Fruit fly (Drosophila melanogaster): ENCODE measurements around the gene Alms1b.

Gene Alms1b

dm6 chrX:4609737-4610136 is 21.0 kb downstream of the Alms1b start (continued):
- peak; percentile 37 for TF ChIP-seq CG17359 (tag; optimal IDR thresholded peaks at IDR 0.05)
- TF ChIP-seq CG2678 (tag; optimal IDR thresholded peaks at IDR 0.05) = peak; percentile 30
- TF ChIP-seq Fer3 (tag; optimal IDR thresholded peaks at IDR 0.05) = no peak
- TF ChIP-seq CG2889 (GFP tag; IDR thresholded peaks at IDR 0.05) = no peak
- TF ChIP-seq TFAM (GFP tag; optimal IDR thresholded peaks at IDR 0.05) = no peak
- TF ChIP-seq gsb-n (tag; optimal IDR thresholded peaks at IDR 0.05) = peak; percentile 46
- peak; percentile 46 for TF ChIP-seq ac (GFP tag; optimal IDR thresholded peaks at IDR 0.05)
- no peak for TF ChIP-seq ken (GFP tag; IDR thresholded peaks at IDR 0.05)
- TF ChIP-seq CG33557 (GFP tag; optimal IDR thresholded peaks at IDR 0.05) = peak; percentile 76
- TF ChIP-seq CG1792 (GFP tag; optimal IDR thresholded peaks at IDR 0.05) = peak; percentile 8
- no peak for TF ChIP-seq CG12942 (GFP tag; optimal IDR thresholded peaks at IDR 0.05)
- TF ChIP-seq CG11504 (tag; optimal IDR thresholded peaks at IDR 0.05) = peak; percentile 6
- no peak for TF ChIP-seq Aef1 (GFP tag; IDR thresholded peaks at IDR 0.05)
- TF ChIP-seq CG8089 (GFP tag; optimal IDR thresholded peaks at IDR 0.05) = peak; percentile 2
- TF ChIP-seq Lhr (GFP tag; optimal IDR thresholded peaks at IDR 0.05) = peak; percentile 37
- TF ChIP-seq so (GFP tag; IDR thresholded peaks at IDR 0.05) = 0 out of 3 replicates have a peak, but pooled peaks have one; percentile 19
- TF ChIP-seq chn (GFP tag; optimal IDR thresholded peaks at IDR 0.05) = no peak
- no peak for TF ChIP-seq Hr3 (GFP tag; optimal IDR thresholded peaks at IDR 0.05)
- peak; percentile 21 for TF ChIP-seq CG18262 (tag; optimal IDR thresholded peaks at IDR 0.05)
- no peak for TF ChIP-seq Stat92E (GFP tag; optimal IDR thresholded peaks at IDR 0.05)
- TF ChIP-seq CG10209 (GFP tag; optimal IDR thresholded peaks at IDR 0.05) = peak; percentile 14
- peak; percentile 63 for TF ChIP-seq CG15696 (tag; optimal IDR thresholded peaks at IDR 0.05)
- 0 out of 2 replicates have a peak, but pooled peaks have one; percentile 9 for TF ChIP-seq vvl (GFP tag; IDR thresholded peaks at IDR 0.05)
- no peak for TF ChIP-seq CG10565 (GFP tag; optimal IDR thresholded peaks at IDR 0.05)
- TF ChIP-seq fd64A (GFP tag; optimal IDR thresholded peaks at IDR 0.05) = peak; percentile 64
- no peak for TF ChIP-seq Usf (GFP tag; optimal IDR thresholded peaks at IDR 0.05)
- TF ChIP-seq CG13424 (tag; optimal IDR thresholded peaks at IDR 0.05) = peak; percentile 34
- TF ChIP-seq CG13287 (GFP tag; IDR thresholded peaks at IDR 0.05; ENCODE audit: partially characterized antibody) = no peak
- peak; percentile 38 for TF ChIP-seq CrebB (tag; optimal IDR thresholded peaks at IDR 0.05)
- no peak for TF ChIP-seq cwo (GFP tag; optimal IDR thresholded peaks at IDR 0.05)
- peak; percentile 54 for TF ChIP-seq twi (tag; optimal IDR thresholded peaks at IDR 0.05)
- no peak for TF ChIP-seq pzg (GFP tag; optimal IDR thresholded peaks at IDR 0.05)
- TF ChIP-seq jing (GFP tag; optimal IDR thresholded peaks at IDR 0.05) = no peak
- TF ChIP-seq CG2202 (tag; optimal IDR thresholded peaks at IDR 0.05) = peak; percentile 56
- TF ChIP-seq odd (GFP tag; optimal IDR thresholded peaks at IDR 0.05) = peak; percentile 3
- no peak for TF ChIP-seq wor (GFP tag; IDR thresholded peaks at IDR 0.05)
- TF ChIP-seq CG14710 (tag; optimal IDR thresholded peaks at IDR 0.05) = peak; percentile 44
- TF ChIP-seq Mes4 (GFP tag; optimal IDR thresholded peaks at IDR 0.05) = peak; percentile 24
- TF ChIP-seq CG31365 (tag; optimal IDR thresholded peaks at IDR 0.05) = peak; percentile 5
- TF ChIP-seq wek (GFP tag; optimal IDR thresholded peaks at IDR 0.05) = peak; percentile 51
- TF ChIP-seq CG9797 (GFP tag; optimal IDR thresholded peaks at IDR 0.05) = no peak
- TF ChIP-seq CG17568 (GFP tag; optimal IDR thresholded peaks at IDR 0.05) = peak; percentile 13
- TF ChIP-seq Sry-δ (GFP tag; optimal IDR thresholded peaks at IDR 0.05) = no peak
- TF ChIP-seq CG32772 (GFP tag; IDR thresholded peaks at IDR 0.05) = no peak
- peak; percentile 31 for TF ChIP-seq CG8359 (GFP tag; optimal IDR thresholded peaks at IDR 0.05; ENCODE audit: borderline replicate concordance)
- no peak for TF ChIP-seq Ssrp (tag; optimal IDR thresholded peaks at IDR 0.05)
- TF ChIP-seq YL-1 (GFP tag; optimal IDR thresholded peaks at IDR 0.05) = peak; percentile 18
- TF ChIP-seq NFAT (GFP tag; IDR thresholded peaks at IDR 0.05) = no peak
- no peak for TF ChIP-seq CG4854 (GFP tag; optimal IDR thresholded peaks at IDR 0.05)
- TF ChIP-seq onecut (GFP tag; IDR thresholded peaks at IDR 0.05) = 0 out of 2 replicates have a peak, but pooled peaks have one; percentile 12
